Comparison of ENCODE assay signal across 2 fruit fly cellular contexts in the genomic region with DNA sequence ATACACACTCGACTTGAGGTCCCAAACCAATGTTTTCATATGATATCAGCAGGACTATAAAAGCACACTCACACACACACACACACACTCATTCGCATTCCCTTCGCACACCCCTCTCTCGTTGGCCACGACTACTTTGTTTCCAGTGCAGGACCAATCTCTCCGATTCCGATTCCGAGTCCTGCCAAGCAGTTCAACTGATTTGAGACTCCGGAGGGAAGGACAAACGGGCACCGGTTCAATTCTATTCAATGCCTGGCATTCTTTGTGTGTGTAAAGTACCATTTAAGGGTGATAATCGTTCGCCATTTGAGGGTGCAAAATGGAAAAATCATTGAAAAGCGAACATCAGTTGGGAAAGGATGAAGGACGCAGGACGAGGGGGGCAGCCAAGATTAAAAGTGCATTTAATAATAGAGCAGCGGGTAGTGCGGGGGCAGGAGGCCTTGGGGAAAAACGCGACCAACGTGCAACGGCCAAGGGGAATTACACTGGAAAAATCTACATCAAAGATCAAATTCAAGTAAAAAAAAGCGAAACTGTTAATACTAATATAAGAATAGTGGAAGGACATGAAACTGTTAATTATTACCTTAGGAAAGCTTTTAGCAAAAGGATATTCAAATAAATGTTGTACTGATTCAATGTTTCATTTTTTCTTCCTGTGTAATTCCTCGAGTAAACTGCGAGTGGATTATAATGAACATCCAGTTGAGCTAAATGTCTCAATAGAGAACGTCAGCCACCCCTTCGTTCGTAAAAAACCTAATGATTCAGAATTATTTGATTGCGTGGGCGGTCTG.
TF ChIP-seq lines count a peak whose summit lies in the region.

No protein-coding gene starts in this region.

TF ChIP-seq in whole organism, embryonic, 481 proteins besides CTCF, POLR2A, EP300 and RAD21 (continued from another document and continues in another):
- TF ChIP-seq CG3065 (GFP tag; optimal IDR thresholded peaks at IDR 0.05; lab: Kevin White, UChicago) (peak; percentile 10), CG17328 (GFP tag; IDR thresholded peaks at IDR 0.05; lab: Robert Waterston, UW) (peak; percentile 76), Max (GFP tag; optimal IDR thresholded peaks at IDR 0.05; lab: Kevin White, UChicago) (no peak), CG13775 (GFP tag; optimal IDR thresholded peaks at IDR 0.05; lab: Kevin White, UChicago) (no peak), CG18476 (GFP tag; optimal IDR thresholded peaks at IDR 0.05; lab: Kevin White, UChicago) (peak; percentile 11), CG7271 (tag; optimal IDR thresholded peaks at IDR 0.05; lab: Kevin White, UChicago) (no peak), CG18262 (tag; optimal IDR thresholded peaks at IDR 0.05; lab: Kevin White, UChicago) (peak; percentile 72), amos (GFP tag; IDR thresholded peaks at IDR 0.05; lab: Robert Waterston, UW; ENCODE audit: partially characterized antibody) (no peak), CG11695 (GFP tag; IDR thresholded peaks at IDR 0.05; lab: Robert Waterston, UW) (peak; percentile 40; the same call in 1 of the 3 replicates), CG15073 (GFP tag; optimal IDR thresholded peaks at IDR 0.05; lab: Kevin White, UChicago) (no peak), PHDP (tag; optimal IDR thresholded peaks at IDR 0.05; lab: Kevin White, UChicago) (peak; percentile 39), tgo (GFP tag; IDR thresholded peaks at IDR 0.05; lab: Robert Waterston, UW) (peak; percentile 36; the same call in 1 of the 3 replicates), sisA (GFP tag; IDR thresholded peaks at IDR 0.05; lab: Robert Waterston, UW) (peak; percentile 34; the same call in 1 of the 2 replicates), pnt (GFP tag; optimal IDR thresholded peaks at IDR 0.05; lab: Kevin White, UChicago) (peak; percentile 21), sqz (GFP tag; optimal IDR thresholded peaks at IDR 0.05; lab: Kevin White, UChicago) (peak; percentile 55), Hmx (GFP tag; optimal IDR thresholded peaks at IDR 0.05; lab: Kevin White, UChicago) (no peak), Xrp1 (GFP tag; IDR thresholded peaks at IDR 0.05; lab: Robert Waterston, UW) (peak; percentile 82), CG4820 (GFP tag; optimal IDR thresholded peaks at IDR 0.05; lab: Kevin White, UChicago) (peak; percentile 50), ems (GFP tag; optimal IDR thresholded peaks at IDR 0.05; lab: Kevin White, UChicago) (no peak), CG12155 (GFP tag; optimal IDR thresholded peaks at IDR 0.05; lab: Kevin White, UChicago) (peak; percentile 15), oc (tag; optimal IDR thresholded peaks at IDR 0.05; lab: Kevin White, UChicago) (peak; percentile 78), sima (GFP tag; optimal IDR thresholded peaks at IDR 0.05; lab: Kevin White, UChicago) (no peak), hb (GFP tag; IDR thresholded peaks at IDR 0.05; lab: Robert Waterston, UW; ENCODE audit: partially characterized antibody) (no peak), fd3F (GFP tag; optimal IDR thresholded peaks at IDR 0.05; lab: Kevin White, UChicago) (no peak), mld (GFP tag; IDR thresholded peaks at IDR 0.05; lab: Robert Waterston, UW; ENCODE audit: partially characterized antibody) (no peak), HLH54F (GFP tag; optimal IDR thresholded peaks at IDR 0.05; lab: Kevin White, UChicago) (no peak), gcm (GFP tag; optimal IDR thresholded peaks at IDR 0.05; lab: Kevin White, UChicago) (peak; percentile 15), az2 (GFP tag; optimal IDR thresholded peaks at IDR 0.05; lab: Kevin White, UChicago) (peak; percentile 55), nmo (GFP tag; optimal IDR thresholded peaks at IDR 0.05; lab: Kevin White, UChicago) (peak; percentile 66), Gsc (GFP tag; IDR thresholded peaks at IDR 0.05; lab: Robert Waterston, UW) (no peak; the same call in 1 of the 2 replicates), twi (tag; optimal IDR thresholded peaks at IDR 0.05; lab: Kevin White, UChicago) (peak; percentile 23), Ptx1 (GFP tag; IDR thresholded peaks at IDR 0.05; lab: Robert Waterston, UW) (0 out of 2 replicates have a peak, but pooled peaks have one; percentile 32), CG10543 (GFP tag; optimal IDR thresholded peaks at IDR 0.05; lab: Kevin White, UChicago) (no peak), CG7372 (GFP tag; IDR thresholded peaks at IDR 0.05; lab: Robert Waterston, UW) (no peak), eve (GFP tag; optimal IDR thresholded peaks at IDR 0.05; lab: Kevin White, UChicago) (peak in 1 of 2 experiments; percentile 79), Deaf1 (tag; optimal IDR thresholded peaks at IDR 0.05; lab: Kevin White, UChicago) (no peak), sr (GFP tag; IDR thresholded peaks at IDR 0.05; lab: Robert Waterston, UW) (no peak), cwo (GFP tag; optimal IDR thresholded peaks at IDR 0.05; lab: Kevin White, UChicago) (no peak), Bteb2 (GFP tag; optimal IDR thresholded peaks at IDR 0.05; lab: Kevin White, UChicago) (no peak), ac (GFP tag; optimal IDR thresholded peaks at IDR 0.05; lab: Kevin White, UChicago) (no peak), Myb (GFP tag; optimal IDR thresholded peaks at IDR 0.05; lab: Kevin White, UChicago) (no peak), CG7839 (tag; optimal IDR thresholded peaks at IDR 0.05; lab: Kevin White, UChicago) (peak; percentile 57), Atf-2 (GFP tag; optimal IDR thresholded peaks at IDR 0.05; lab: Kevin White, UChicago) (peak; percentile 25), dysf (GFP tag; IDR thresholded peaks at IDR 0.05; lab: Robert Waterston, UW) (0 out of 3 replicates have a peak, but pooled peaks have one; percentile 16), Pdp1 (GFP tag; optimal IDR thresholded peaks at IDR 0.05; lab: Kevin White, UChicago) (no peak), CG17385 (GFP tag; optimal IDR thresholded peaks at IDR 0.05; lab: Kevin White, UChicago) (peak; percentile 35), CG4707 (GFP tag; optimal IDR thresholded peaks at IDR 0.05; lab: Kevin White, UChicago) (peak; percentile 6), CG15269 (tag; optimal IDR thresholded peaks at IDR 0.05; lab: Kevin White, UChicago) (peak; percentile 32), salm (tag; optimal IDR thresholded peaks at IDR 0.05; lab: Kevin White, UChicago) (peak; percentile 10), CG10959 (GFP tag; IDR thresholded peaks at IDR 0.05; lab: Robert Waterston, UW) (peak; percentile 30; the same call in 1 of the 2 replicates), CG8478 (optimal IDR thresholded peaks at IDR 0.05; lab: Kevin White, UChicago) (no peak), pfk (GFP tag; optimal IDR thresholded peaks at IDR 0.05; lab: Kevin White, UChicago) (no peak), CG10431 (GFP tag; optimal IDR thresholded peaks at IDR 0.05; lab: Kevin White, UChicago) (peak; percentile 49), Rx (GFP tag; IDR thresholded peaks at IDR 0.05; lab: Robert Waterston, UW) (no peak), Ets65A (GFP tag; lab: Kevin White, UChicago) (no peak), HmgZ (tag; optimal IDR thresholded peaks at IDR 0.05; lab: Kevin White, UChicago) (no peak), CG1792 (GFP tag; optimal IDR thresholded peaks at IDR 0.05; lab: Kevin White, UChicago) (no peak), Hr78 (GFP tag; optimal IDR thresholded peaks at IDR 0.05; lab: Kevin White, UChicago) (no peak), pita (GFP tag; optimal IDR thresholded peaks at IDR 0.05; lab: Kevin White, UChicago) (no peak), ewg (GFP tag; optimal IDR thresholded peaks at IDR 0.05; lab: Kevin White, UChicago) (peak; percentile 10), CG12769 (tag; optimal IDR thresholded peaks at IDR 0.05; lab: Kevin White, UChicago) (peak; percentile 4)

TF ChIP-seq in whole organism, prepupa, 60 proteins besides CTCF, POLR2A, EP300 and RAD21 (continued from another document):
- no peak for TF ChIP-seq dsx (GFP tag; optimal IDR thresholded peaks at IDR 0.05; lab: Kevin White, UChicago; ENCODE audit: poor library complexity, severe bottlenecking)
- peak; percentile 12 for TF ChIP-seq CG31627 (GFP tag; optimal IDR thresholded peaks at IDR 0.05; lab: Kevin White, UChicago)
- no peak for TF ChIP-seq dac (GFP tag; optimal IDR thresholded peaks at IDR 0.05; lab: Kevin White, UChicago)
- peak; percentile 47 for TF ChIP-seq esn (GFP tag; optimal IDR thresholded peaks at IDR 0.05; lab: Kevin White, UChicago)
- TF ChIP-seq Sox102F (GFP tag; optimal IDR thresholded peaks at IDR 0.05; lab: Kevin White, UChicago), result peak; percentile 17
- TF ChIP-seq Ets96B (tag; optimal IDR thresholded peaks at IDR 0.05; lab: Kevin White, UChicago), result no peak
- TF ChIP-seq Hr39 (GFP tag; optimal IDR thresholded peaks at IDR 0.05; lab: Kevin White, UChicago), result peak; percentile 40
- peak; percentile 31 for TF ChIP-seq lz (GFP tag; optimal IDR thresholded peaks at IDR 0.05; lab: Kevin White, UChicago)
- TF ChIP-seq CG8119 (GFP tag; IDR thresholded peaks at IDR 0.05; lab: Robert Waterston, UW), result no peak
- no peak for TF ChIP-seq CG11294 (GFP tag; IDR thresholded peaks at IDR 0.05; lab: Robert Waterston, UW)
- TF ChIP-seq Blimp-1 (GFP tag; optimal IDR thresholded peaks at IDR 0.05; lab: Kevin White, UChicago), result no peak
- no peak for TF ChIP-seq CG11762 (GFP tag; optimal IDR thresholded peaks at IDR 0.05; lab: Kevin White, UChicago; ENCODE audit: insufficient read depth)
- no peak for TF ChIP-seq CG32006 (GFP tag; optimal IDR thresholded peaks at IDR 0.05; lab: Kevin White, UChicago)
- no peak for TF ChIP-seq CG6276 (GFP tag; optimal IDR thresholded peaks at IDR 0.05; lab: Kevin White, UChicago)
- no peak for TF ChIP-seq Sox15 (GFP tag; optimal IDR thresholded peaks at IDR 0.05; lab: Kevin White, UChicago)
- no peak for TF ChIP-seq spab (GFP tag; optimal IDR thresholded peaks at IDR 0.05; lab: Kevin White, UChicago)
- peak; percentile 64 for TF ChIP-seq Eip78C (GFP tag; lab: Kevin White, UChicago)
- TF ChIP-seq CG8319 (GFP tag; optimal IDR thresholded peaks at IDR 0.05; lab: Kevin White, UChicago), result no peak
- TF ChIP-seq ss (GFP tag; optimal IDR thresholded peaks at IDR 0.05; lab: Kevin White, UChicago), result no peak
- TF ChIP-seq eg (GFP tag; IDR thresholded peaks at IDR 0.05; lab: Robert Waterston, UW), result no peak
- TF ChIP-seq CG11902 (GFP tag; optimal IDR thresholded peaks at IDR 0.05; lab: Kevin White, UChicago), result no peak
- TF ChIP-seq Smox (GFP tag; optimal IDR thresholded peaks at IDR 0.05; lab: Kevin White, UChicago), result peak; percentile 16
- TF ChIP-seq cyc (GFP tag; optimal IDR thresholded peaks at IDR 0.05; lab: Kevin White, UChicago), result peak; percentile 4
- no peak for TF ChIP-seq Eip75B (GFP tag; optimal IDR thresholded peaks at IDR 0.05; lab: Kevin White, UChicago)
- no peak for TF ChIP-seq CG1621 (tag; optimal IDR thresholded peaks at IDR 0.05; lab: Kevin White, UChicago)
- TF ChIP-seq CG3919 (GFP tag; optimal IDR thresholded peaks at IDR 0.05; lab: Kevin White, UChicago), result no peak
- TF ChIP-seq achi (GFP tag; optimal IDR thresholded peaks at IDR 0.05; lab: Kevin White, UChicago), result no peak
- no peak for TF ChIP-seq CG6854 (GFP tag; optimal IDR thresholded peaks at IDR 0.05; lab: Kevin White, UChicago)
- peak; percentile 43 for TF ChIP-seq Met (GFP tag; optimal IDR thresholded peaks at IDR 0.05; lab: Kevin White, UChicago)
- no peak for TF ChIP-seq fd59A (GFP tag; optimal IDR thresholded peaks at IDR 0.05; lab: Kevin White, UChicago)
- no peak for TF ChIP-seq CG7368 (GFP tag; optimal IDR thresholded peaks at IDR 0.05; lab: Kevin White, UChicago)
- no peak for TF ChIP-seq acj6 (GFP tag; optimal IDR thresholded peaks at IDR 0.05; lab: Kevin White, UChicago)
- no peak for TF ChIP-seq Ets21C (GFP tag; optimal IDR thresholded peaks at IDR 0.05; lab: Kevin White, UChicago)
- no peak for TF ChIP-seq Hr4 (GFP tag; optimal IDR thresholded peaks at IDR 0.05; lab: Kevin White, UChicago)
- no peak for TF ChIP-seq pdm3 (GFP tag; optimal IDR thresholded peaks at IDR 0.05; lab: Kevin White, UChicago)
- no peak for TF ChIP-seq net (GFP tag; optimal IDR thresholded peaks at IDR 0.05; lab: Kevin White, UChicago)
- no peak for TF ChIP-seq fkh (GFP tag; optimal IDR thresholded peaks at IDR 0.05; lab: Kevin White, UChicago)
- no peak for TF ChIP-seq CG10631 (GFP tag; optimal IDR thresholded peaks at IDR 0.05; lab: Kevin White, UChicago)
TF ChIP-seq in whole organism, prepupa: peak in this region for 11.
